Fruit fly (Drosophila melanogaster): ENCODE measurements around the gene CG5567.

The CG5567 gene

dm6 chr3L:17835074-17835473 lies 8.3 kb downstream of the CG5567 start, which contains the start of gene CG32189:
Gene CG32189 (minus strand): TSS chr3L:17835174.
- TF ChIP-seq Pif1A (GFP tag; optimal IDR thresholded peaks at IDR 0.05) (no peak), CG15710 (tag; optimal IDR thresholded peaks at IDR 0.05) (no peak), CG32121 (GFP tag; IDR thresholded peaks at IDR 0.05) (no peak), EcR (GFP tag; optimal IDR thresholded peaks at IDR 0.05) (no peak), CG13204 (GFP tag; optimal IDR thresholded peaks at IDR 0.05) (no peak), CG9948 (tag; optimal IDR thresholded peaks at IDR 0.05) (no peak), CG14655 (GFP tag; optimal IDR thresholded peaks at IDR 0.05) (no peak), rn (GFP tag; IDR thresholded peaks at IDR 0.05) (no peak), CG8159 (tag; optimal IDR thresholded peaks at IDR 0.05) (no peak), Snoo (tag; optimal IDR thresholded peaks at IDR 0.05) (no peak), fd96Ca (GFP tag; IDR thresholded peaks at IDR 0.05) (no peak)

- TF ChIP-seq Pif1B (GFP tag; optimal IDR thresholded peaks at IDR 0.05) = no peak
- no peak for TF ChIP-seq CG13204 (GFP tag; optimal IDR thresholded peaks at IDR 0.05)
- no peak for TF ChIP-seq CG32121 (GFP tag; IDR thresholded peaks at IDR 0.05)
- TF ChIP-seq CG10348 (GFP tag; IDR thresholded peaks at IDR 0.05) = no peak
- no peak for TF ChIP-seq fd96Ca (GFP tag; IDR thresholded peaks at IDR 0.05)
- TF ChIP-seq CG15710 (tag; optimal IDR thresholded peaks at IDR 0.05) = no peak
- TF ChIP-seq CG17806 (tag; optimal IDR thresholded peaks at IDR 0.05) = no peak
- TF ChIP-seq Snoo (tag; optimal IDR thresholded peaks at IDR 0.05) = no peak
- no peak for TF ChIP-seq Pif1A (GFP tag; optimal IDR thresholded peaks at IDR 0.05)
- TF ChIP-seq D1 (tag; optimal IDR thresholded peaks at IDR 0.05) = no peak
- TF ChIP-seq CG34367 (tag; optimal IDR thresholded peaks at IDR 0.05) = no peak
- no peak for TF ChIP-seq rn (GFP tag; IDR thresholded peaks at IDR 0.05)
- TF ChIP-seq CG8159 (tag; optimal IDR thresholded peaks at IDR 0.05) = no peak
- TF ChIP-seq CG12605 (GFP tag; IDR thresholded peaks at IDR 0.05) = no peak
- TF ChIP-seq Ets98B (GFP tag; IDR thresholded peaks at IDR 0.05) = no peak
- TF ChIP-seq EcR (GFP tag; optimal IDR thresholded peaks at IDR 0.05) = no peak
Measured at dm6 chr3L:17833525-17833924, 9.8 kb downstream of the CG5567 start, which contains the start of gene CG32188. Gene CG32188 (minus strand): TSS chr3L:17833625.

dm6 chr3L:17822784-17823383 lies 20.5 kb downstream of the CG5567 start, which contains the start of the genes Ir75c and Grd:
Gene Ir75c (minus strand): TSS chr3L:17822834.
Gene Grd (plus strand): TSS chr3L:17823333.
- TF ChIP-seq CG4496 (GFP tag; IDR thresholded peaks at IDR 0.05) (no peak), rn (GFP tag; IDR thresholded peaks at IDR 0.05) (no peak), CG12605 (GFP tag; IDR thresholded peaks at IDR 0.05) (peak; percentile 71; the same call in 1 of the 2 replicates)

dm6 chr3L:17820093-17820492 lies 23.3 kb downstream of the CG5567 start, which contains the start of gene Ir75b:
Gene Ir75b (minus strand): TSS chr3L:17820193.
- TF ChIP-seq CG32121 (GFP tag; IDR thresholded peaks at IDR 0.05) = no peak
- TF ChIP-seq CG9948 (tag; optimal IDR thresholded peaks at IDR 0.05) = no peak
- TF ChIP-seq Ets98B (GFP tag; IDR thresholded peaks at IDR 0.05) = no peak
- TF ChIP-seq gl (tag; optimal IDR thresholded peaks at IDR 0.05) = no peak
- no peak for TF ChIP-seq CG17806 (tag; optimal IDR thresholded peaks at IDR 0.05)
- no peak for TF ChIP-seq CG10348 (GFP tag; IDR thresholded peaks at IDR 0.05)
- no peak for TF ChIP-seq CG14655 (GFP tag; optimal IDR thresholded peaks at IDR 0.05)
- no peak for TF ChIP-seq EcR (GFP tag; optimal IDR thresholded peaks at IDR 0.05)
- no peak for TF ChIP-seq Pif1B (GFP tag; optimal IDR thresholded peaks at IDR 0.05)
- no peak for TF ChIP-seq CG8159 (tag; optimal IDR thresholded peaks at IDR 0.05)
- no peak for TF ChIP-seq Snoo (tag; optimal IDR thresholded peaks at IDR 0.05)
- no peak for TF ChIP-seq CG12605 (GFP tag; IDR thresholded peaks at IDR 0.05)
- TF ChIP-seq CG34367 (tag; optimal IDR thresholded peaks at IDR 0.05) = no peak
- TF ChIP-seq CG4496 (GFP tag; IDR thresholded peaks at IDR 0.05) = no peak
- no peak for TF ChIP-seq fd96Ca (GFP tag; IDR thresholded peaks at IDR 0.05)
- TF ChIP-seq CG13204 (GFP tag; optimal IDR thresholded peaks at IDR 0.05) = no peak
- no peak for TF ChIP-seq rn (GFP tag; IDR thresholded peaks at IDR 0.05)
- no peak for TF ChIP-seq CG15710 (tag; optimal IDR thresholded peaks at IDR 0.05)

dm6 chr3L:17817821-17818220 lies 25.5 kb downstream of the CG5567 start, which contains the start of gene Ir75a:
Gene Ir75a (minus strand): TSS chr3L:17817921.
- TF ChIP-seq gl (tag; optimal IDR thresholded peaks at IDR 0.05) (no peak), Pif1B (GFP tag; optimal IDR thresholded peaks at IDR 0.05) (no peak), CG12605 (GFP tag; IDR thresholded peaks at IDR 0.05) (no peak), fd96Ca (GFP tag; IDR thresholded peaks at IDR 0.05) (no peak), rn (GFP tag; IDR thresholded peaks at IDR 0.05) (no peak), CG9948 (tag; optimal IDR thresholded peaks at IDR 0.05) (no peak), CG15710 (tag; optimal IDR thresholded peaks at IDR 0.05) (no peak), Pif1A (GFP tag; optimal IDR thresholded peaks at IDR 0.05) (no peak), CG17806 (tag; optimal IDR thresholded peaks at IDR 0.05) (no peak), CG34367 (tag; optimal IDR thresholded peaks at IDR 0.05) (no peak), CG8159 (tag; optimal IDR thresholded peaks at IDR 0.05) (no peak), EcR (GFP tag; optimal IDR thresholded peaks at IDR 0.05) (no peak), CG10348 (GFP tag; IDR thresholded peaks at IDR 0.05) (no peak), Ets98B (GFP tag; IDR thresholded peaks at IDR 0.05) (no peak)

dm6 chr3L:17814036-17814435 lies 29.3 kb downstream of the CG5567 start, which contains the start of gene Cln3:
Gene Cln3 (minus strand): TSS chr3L:17814119.
- TF ChIP-seq EcR (GFP tag; optimal IDR thresholded peaks at IDR 0.05) (no peak), Snoo (tag; optimal IDR thresholded peaks at IDR 0.05) (no peak), CG17806 (tag; optimal IDR thresholded peaks at IDR 0.05) (no peak), gl (tag; optimal IDR thresholded peaks at IDR 0.05) (no peak), CG34367 (tag; optimal IDR thresholded peaks at IDR 0.05) (no peak), CG9948 (tag; optimal IDR thresholded peaks at IDR 0.05) (no peak), Pif1B (GFP tag; optimal IDR thresholded peaks at IDR 0.05) (no peak), CG32121 (GFP tag; IDR thresholded peaks at IDR 0.05) (no peak), CG13204 (GFP tag; optimal IDR thresholded peaks at IDR 0.05) (no peak), fd96Ca (GFP tag; IDR thresholded peaks at IDR 0.05) (no peak), D1 (tag; optimal IDR thresholded peaks at IDR 0.05) (no peak), CG4496 (GFP tag; IDR thresholded peaks at IDR 0.05) (no peak), CG12605 (GFP tag; IDR thresholded peaks at IDR 0.05) (no peak), CG8159 (tag; optimal IDR thresholded peaks at IDR 0.05) (no peak), rn (GFP tag; IDR thresholded peaks at IDR 0.05) (no peak), CG14655 (GFP tag; optimal IDR thresholded peaks at IDR 0.05) (no peak), CG15710 (tag; optimal IDR thresholded peaks at IDR 0.05) (no peak), CG10348 (GFP tag; IDR thresholded peaks at IDR 0.05) (no peak), CG8301 (tag; optimal IDR thresholded peaks at IDR 0.05) (no peak)

Data from whole organism, pupa.